Fruit fly (Drosophila melanogaster) whole organism, wandering third instar larva: ENCODE measurements around the gene CG33648.

Experiments
- Abd-B ChIP-seq: fragments of >200 bp; optimal IDR thresholded peaks from 2 replicates; lab custom pipeline; 2017; ENCODE audit warnings: missing biosample characterization, missing genetic modification characterization
- CG9705 ChIP-seq: fragments of 200-800 bp; sonication (Bioruptor generic); optimal IDR thresholded peaks from 2 replicates; lab custom pipeline; 2018; ENCODE audit warnings: missing biosample characterization, mild to moderate bottlenecking, missing genetic modification characterization
- CrebA ChIP-seq: fragments of 200-800 bp; sonication (Bioruptor generic); optimal IDR thresholded peaks from 2 replicates; lab custom pipeline; 2016; ENCODE audit warnings: missing biosample characterization, mild to moderate bottlenecking, missing genetic modification characterization, borderline replicate concordance
- Dfd ChIP-seq: fragments of >200 bp; optimal IDR thresholded peaks from 2 replicates; lab custom pipeline; 2017; ENCODE audit warnings: missing biosample characterization, missing genetic modification characterization
- Dif ChIP-seq: fragments of 200-275, 200-300 bp; sonication (Bioruptor generic); optimal IDR thresholded peaks from 2 replicates; lab custom pipeline; 2018; ENCODE audit warnings: missing biosample characterization, missing genetic modification characterization; ENCODE audit not compliant: partially characterized antibody
- GATAd ChIP-seq: sonication (Bioruptor generic); optimal IDR thresholded peaks from 2 replicates; lab custom pipeline; 2016; ENCODE audit warnings: missing biosample characterization, missing genetic modification characterization
- HLH106 ChIP-seq: fragments of 200-800 bp; optimal IDR thresholded peaks from 3 replicates; lab custom pipeline; 2019; ENCODE audit warnings: missing biosample characterization, mild to moderate bottlenecking, missing genetic modification characterization, moderate library complexity
- Hnf4 ChIP-seq: fragments of 200-800 bp; sonication (Bioruptor generic); optimal IDR thresholded peaks from 2 replicates; lab custom pipeline; 2016; ENCODE audit warnings: missing biosample characterization, mild to moderate bottlenecking, missing genetic modification characterization
- Hr83 ChIP-seq: fragments of 200-300 bp; sonication (Bioruptor generic); optimal IDR thresholded peaks from 2 replicates; lab custom pipeline; 2016; ENCODE audit warnings: missing biosample characterization, mild to moderate bottlenecking, missing genetic modification characterization, moderate library complexity; ENCODE audit not compliant: poor library complexity, severe bottlenecking
- Mio ChIP-seq: sonication (Bioruptor generic); optimal IDR thresholded peaks from 2 replicates; lab custom pipeline; 2016; ENCODE audit warnings: missing biosample characterization, missing genetic modification characterization
- Myc ChIP-seq: fragments of >200 bp; optimal IDR thresholded peaks from 2 replicates; lab custom pipeline; 2017
- N ChIP-seq: fragments of >200 bp; optimal IDR thresholded peaks from 2 replicates; lab custom pipeline; 2018; ENCODE audit warnings: missing biosample characterization, missing external identifiers, missing genetic modification characterization
- OdsH ChIP-seq: fragments of 200-800 bp; sonication (Bioruptor generic); optimal IDR thresholded peaks from 2 replicates; lab custom pipeline; 2016; ENCODE audit warnings: missing biosample characterization, mild to moderate bottlenecking, missing genetic modification characterization
- Rel ChIP-seq, 2 experiments: fragments of 200-800 bp; sonication (Bioruptor generic) in 1 of 2; optimal IDR thresholded peaks; 2 replicates in 1 of 2; 3 replicates in 1 of 2; lab custom pipeline; 2016 to 2019; ENCODE audit warnings: mild to moderate bottlenecking in 2 of 2, missing biosample characterization in 2 of 2, missing genetic modification characterization in 2 of 2, moderate library complexity in 1 of 2
- Sp1 ChIP-seq: fragments of 200-800 bp; sonication (Bioruptor generic); optimal IDR thresholded peaks from 3 replicates; lab custom pipeline; 2019; ENCODE audit warnings: missing biosample characterization, mild to moderate bottlenecking, missing genetic modification characterization, moderate library complexity
- Vsx2 ChIP-seq: fragments of 200-300, 225-300 bp; sonication (Bioruptor generic); optimal IDR thresholded peaks from 2 replicates; lab custom pipeline; 2018; ENCODE audit warnings: missing biosample characterization, missing genetic modification characterization; ENCODE audit not compliant: partially characterized antibody
- br ChIP-seq: fragments of 200-800 bp; sonication (Bioruptor generic); optimal IDR thresholded peaks from 2 replicates; lab custom pipeline; 2016; ENCODE audit warnings: missing biosample characterization, missing genetic modification characterization
- brk ChIP-seq: fragments of 200-800 bp; sonication (Bioruptor generic); optimal IDR thresholded peaks from 2 replicates; lab custom pipeline; 2016; ENCODE audit warnings: missing biosample characterization, mild to moderate bottlenecking, missing genetic modification characterization
- ey ChIP-seq: fragments of 200-800 bp; sonication (Bioruptor generic); optimal IDR thresholded peaks from 2 replicates; lab custom pipeline; 2016; ENCODE audit warnings: missing biosample characterization, missing genetic modification characterization
- foxo ChIP-seq, 2 experiments: fragments of 200-800 bp; sonication (Bioruptor generic); optimal IDR thresholded peaks; 2 replicates in 1 of 2; 3 replicates in 1 of 2; lab custom pipeline; 2016 to 2017; ENCODE audit warnings: missing biosample characterization in 2 of 2, missing genetic modification characterization in 2 of 2
- fru ChIP-seq: fragments of 200-800 bp; sonication (Bioruptor generic); optimal IDR thresholded peaks from 3 replicates; lab custom pipeline; 2016; ENCODE audit warnings: missing biosample characterization, mild to moderate bottlenecking, missing genetic modification characterization
- h ChIP-seq: fragments of 200-800 bp; sonication (Bioruptor generic); optimal IDR thresholded peaks from 3 replicates; lab custom pipeline; 2016; ENCODE audit warnings: missing biosample characterization, mild to moderate bottlenecking, missing genetic modification characterization
- jim ChIP-seq: fragments of 175-275, 200-325 bp; sonication (Bioruptor generic); optimal IDR thresholded peaks from 2 replicates; lab custom pipeline; 2016; ENCODE audit warnings: missing biosample characterization, mild to moderate bottlenecking, missing genetic modification characterization
- pan ChIP-seq: fragments of >200 bp; optimal IDR thresholded peaks from 2 replicates; lab custom pipeline; 2017
- psq ChIP-seq: fragments of 200-800 bp; sonication (Bioruptor generic); optimal IDR thresholded peaks from 3 replicates; lab custom pipeline; 2017; ENCODE audit warnings: missing biosample characterization, mild to moderate bottlenecking, missing genetic modification characterization, moderate library complexity
- rgr ChIP-seq: fragments of 200-800 bp; sonication (Bioruptor generic); optimal IDR thresholded peaks from 3 replicates; lab custom pipeline; 2016; ENCODE audit warnings: missing biosample characterization, mild to moderate bottlenecking, missing genetic modification characterization
- sage ChIP-seq: fragments of 200-800 bp; sonication (Bioruptor generic); optimal IDR thresholded peaks from 2 replicates; lab custom pipeline; 2016; ENCODE audit warnings: missing biosample characterization, mild to moderate bottlenecking, missing genetic modification characterization
- sv ChIP-seq: fragments of 200-800 bp; sonication (Bioruptor generic); optimal IDR thresholded peaks from 3 replicates; lab custom pipeline; 2016; ENCODE audit warnings: missing biosample characterization, missing genetic modification characterization
- tai ChIP-seq: sonication (Bioruptor generic); optimal IDR thresholded peaks from 2 replicates; lab custom pipeline; 2016; ENCODE audit warnings: missing biosample characterization, missing genetic modification characterization
- usp ChIP-seq: fragments of >200 bp; optimal IDR thresholded peaks from 2 replicates; lab custom pipeline; 2017; ENCODE audit warnings: missing biosample characterization, missing genetic modification characterization
- woc ChIP-seq: sonication (Bioruptor generic); optimal IDR thresholded peaks from 2 replicates; lab custom pipeline; 2016; ENCODE audit warnings: missing biosample characterization, mild to moderate bottlenecking, missing genetic modification characterization

The CG33648 gene

DNA sequence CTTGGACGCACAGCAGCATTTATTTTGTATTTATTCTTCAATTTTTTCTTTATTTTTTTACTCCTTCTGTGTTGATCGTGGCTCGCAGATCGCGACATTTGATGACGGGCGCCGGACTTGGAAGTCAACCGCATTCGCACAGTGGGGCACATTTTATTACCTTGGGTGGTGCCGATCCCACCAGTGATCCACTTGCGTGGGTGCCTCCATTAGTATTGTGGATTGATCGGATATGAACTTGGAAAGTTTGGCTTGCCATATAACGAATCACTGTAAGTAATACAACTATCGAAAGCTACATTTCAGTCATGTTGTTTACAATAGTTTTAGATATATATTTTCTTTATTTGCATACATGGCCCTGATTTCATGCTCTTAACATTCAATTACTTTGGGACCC is 7.8 kb upstream of the CG33648 start:
- TF ChIP-seq sv (GFP tag; lab: Kevin White, UChicago), result no peak
- no peak for TF ChIP-seq Sp1 (GFP tag; lab: Kevin White, UChicago)

DNA sequence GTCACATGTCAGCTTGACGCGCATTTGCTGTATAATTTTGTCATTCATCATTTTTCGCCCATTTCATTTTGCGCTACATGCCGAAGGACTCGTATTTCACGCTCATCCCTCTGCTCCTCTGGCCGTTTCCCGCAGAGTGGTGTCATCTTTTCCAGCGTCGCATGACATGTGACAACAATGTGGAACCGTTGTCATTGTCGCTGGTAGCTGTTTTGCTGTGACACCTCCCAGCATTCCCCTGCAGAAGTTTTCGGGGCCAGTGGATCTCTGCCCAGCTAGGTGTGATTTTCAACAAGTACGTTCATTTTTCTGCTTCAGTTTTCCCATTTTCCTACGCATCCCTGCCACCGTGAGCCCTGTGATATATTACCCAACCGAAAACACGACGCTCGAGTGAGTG is 6.8 kb upstream of the CG33648 start:
- TF ChIP-seq OdsH (GFP tag; lab: Kevin White, UChicago) (no peak), sage (GFP tag; lab: Kevin White, UChicago) (no peak)

DNA sequence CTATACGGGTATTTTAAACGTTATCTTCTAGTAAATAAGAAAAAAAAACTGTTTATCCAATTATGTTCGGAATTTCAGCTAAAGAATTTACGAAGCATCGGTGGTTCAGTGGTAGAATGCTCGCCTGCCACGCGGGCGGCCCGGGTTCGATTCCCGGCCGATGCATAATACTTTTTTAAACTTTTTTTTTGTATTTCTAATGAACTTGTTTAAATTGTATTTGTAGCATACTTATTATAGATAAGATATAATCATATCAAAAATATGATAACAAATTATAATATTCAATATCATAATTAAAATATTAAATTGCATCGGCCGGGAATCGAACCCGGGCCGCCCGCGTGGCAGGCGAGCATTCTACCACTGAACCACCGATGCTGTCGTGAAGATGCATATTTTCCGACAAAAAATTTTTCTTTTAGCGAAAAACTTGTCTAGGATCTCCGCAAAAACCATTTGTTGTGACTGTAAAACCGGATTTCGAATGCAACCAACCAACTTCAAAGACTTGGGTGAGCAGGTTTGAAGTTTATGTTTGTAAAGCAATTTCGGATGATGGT is 6.0 kb upstream of the CG33648 start:
- TF ChIP-seq psq (GFP tag; lab: Kevin White, UChicago) (no peak), sage (GFP tag; lab: Kevin White, UChicago) (no peak), CrebA (GFP tag; lab: Kevin White, UChicago) (no peak), Rel (GFP tag; optimal IDR thresholded peaks at IDR 0.05; lab: Kevin White, UChicago) (no peak), Rel (tag; optimal IDR thresholded peaks at IDR 0.05; lab: Kevin White, UChicago) (no peak), N (GFP tag; lab: Kevin White, UChicago) (no peak), OdsH (GFP tag; lab: Kevin White, UChicago) (no peak), Dif (GFP tag; lab: Kevin White, UChicago) (no peak), Myc (lab: Kevin White, UChicago) (no peak), Dfd (GFP tag; lab: Kevin White, UChicago) (no peak), h (GFP tag; lab: Kevin White, UChicago) (no peak), br (GFP tag; lab: Kevin White, UChicago) (no peak), Vsx2 (GFP tag; lab: Kevin White, UChicago) (no peak), Abd-B (GFP tag; lab: Kevin White, UChicago) (no peak), foxo (GFP tag; optimal IDR thresholded peaks at IDR 0.05; lab: Kevin White, UChicago) (no peak), fru (GFP tag; lab: Kevin White, UChicago) (no peak), Mio (no peak), ey (GFP tag; lab: Kevin White, UChicago) (no peak), HLH106 (tag; lab: Kevin White, UChicago) (no peak)

DNA sequence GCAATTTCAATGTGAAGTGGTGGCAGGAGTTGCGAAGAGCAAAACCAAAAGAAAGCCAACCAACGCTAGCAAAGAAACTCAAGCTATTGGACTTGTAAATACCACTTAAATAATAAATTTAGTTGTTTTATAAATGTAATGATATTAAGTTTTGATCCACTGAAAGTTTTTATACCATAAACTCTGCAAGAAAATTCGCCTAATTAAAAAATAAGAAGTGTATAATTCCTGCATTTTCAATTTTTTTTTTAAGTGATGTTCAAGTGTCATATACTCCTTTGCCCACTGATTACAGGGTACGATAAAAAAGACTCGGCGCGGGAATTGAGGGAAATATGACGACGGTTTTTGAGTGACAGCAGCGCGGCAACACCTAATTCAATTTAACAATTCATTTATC is 4.9 kb upstream of the CG33648 start:
- TF ChIP-seq jim (GFP tag; lab: Kevin White, UChicago), result no peak
- TF ChIP-seq OdsH (GFP tag; lab: Kevin White, UChicago), result peak; percentile 73
- peak in 1 of 2 experiments; percentile 66 for TF ChIP-seq foxo (GFP tag; optimal IDR thresholded peaks at IDR 0.05; lab: Kevin White, UChicago)
- TF ChIP-seq pan (lab: Kevin White, UChicago), result peak; percentile 64
- peak; percentile 54 for TF ChIP-seq Sp1 (GFP tag; lab: Kevin White, UChicago)
- peak; percentile 17 for TF ChIP-seq CrebA (GFP tag; lab: Kevin White, UChicago)
- no peak for TF ChIP-seq Dfd (GFP tag; lab: Kevin White, UChicago)
- TF ChIP-seq usp, result no peak
- peak; percentile 68 for TF ChIP-seq h (GFP tag; lab: Kevin White, UChicago)
- no peak for TF ChIP-seq N (GFP tag; lab: Kevin White, UChicago)
- TF ChIP-seq woc, result peak; percentile 66
- peak; percentile 69 for TF ChIP-seq br (GFP tag; lab: Kevin White, UChicago)
- no peak for TF ChIP-seq tai
- TF ChIP-seq rgr (GFP tag; lab: Kevin White, UChicago), result peak; percentile 63
- no peak for TF ChIP-seq CG9705 (GFP tag; lab: Kevin White, UChicago)
- no peak for TF ChIP-seq Mio
- TF ChIP-seq sv (GFP tag; lab: Kevin White, UChicago), result peak; percentile 10
- peak; percentile 33 for TF ChIP-seq HLH106 (tag; lab: Kevin White, UChicago)
- peak; percentile 36 for TF ChIP-seq brk (GFP tag; lab: Kevin White, UChicago)
- peak; percentile 80 for TF ChIP-seq psq (GFP tag; lab: Kevin White, UChicago)
- peak; percentile 61 for TF ChIP-seq Hnf4 (GFP tag; lab: Kevin White, UChicago)
- no peak for TF ChIP-seq Dif (GFP tag; lab: Kevin White, UChicago)
- no peak for TF ChIP-seq Hr83 (GFP tag; lab: Kevin White, UChicago)
- TF ChIP-seq fru (GFP tag; lab: Kevin White, UChicago), result peak; percentile 78
- TF ChIP-seq Vsx2 (GFP tag; lab: Kevin White, UChicago), result no peak
- no peak for TF ChIP-seq Myc (lab: Kevin White, UChicago)
- no peak for TF ChIP-seq GATAd (GFP tag; lab: Kevin White, UChicago)
- peak; percentile 64 for TF ChIP-seq ey (GFP tag; lab: Kevin White, UChicago)
